Worm (Caenorhabditis elegans): Measurements from ENCODE around the gene arrd-1.
"Not testable (repeated sequence)": the region's sequence is repeated elsewhere in the genome, so short reads cannot be mapped to it uniquely, and the experiment has no call there.

The arrd-1 gene

ce11 chrII:587533-587932, 39.8 kb upstream of the arrd-1 start, which contains the start of gene fbxb-34:
Gene fbxb-34 (plus strand): TSS chrII:587833.
- TF ChIP-seq nhr-80 (tag; optimal IDR thresholded peaks at IDR 0.05), result no peak
- no peak for TF ChIP-seq hmg-20 (GFP tag; IDR thresholded peaks at IDR 0.05)
- TF ChIP-seq cebp-1 (GFP tag; IDR thresholded peaks at IDR 0.05), result no peak
- TF ChIP-seq cebp-1 (tag; optimal IDR thresholded peaks at IDR 0.05), result no peak
- no peak for TF ChIP-seq hlh-12 (tag; optimal IDR thresholded peaks at IDR 0.05)
- TF ChIP-seq him-1 (tag; optimal IDR thresholded peaks at IDR 0.05), result no peak
- TF ChIP-seq ceh-91 (GFP tag; IDR thresholded peaks at IDR 0.05), result no peak
- TF ChIP-seq pbrm-1 (GFP tag; IDR thresholded peaks at IDR 0.05), result no peak
- no peak for TF ChIP-seq ZK185.1 (tag; optimal IDR thresholded peaks at IDR 0.05; ENCODE audit: poor library complexity, severe bottlenecking)

- TF ChIP-seq ceh-100 (GFP tag; IDR thresholded peaks at IDR 0.05), result no peak
- TF ChIP-seq B0019.2 (GFP tag; conservative IDR thresholded peaks at IDR 0.05), result no peak
- no peak for TF ChIP-seq rpc-1 (optimal IDR thresholded peaks at IDR 0.05)
- no peak for TF ChIP-seq rpc-1 (tag; optimal IDR thresholded peaks at IDR 0.05)
Measured at ce11 chrII:591110-591509, 36.2 kb upstream of the arrd-1 start, which contains the start of gene W08F4.10. Gene W08F4.10 (minus strand): TSS chrII:591210.

DNA sequence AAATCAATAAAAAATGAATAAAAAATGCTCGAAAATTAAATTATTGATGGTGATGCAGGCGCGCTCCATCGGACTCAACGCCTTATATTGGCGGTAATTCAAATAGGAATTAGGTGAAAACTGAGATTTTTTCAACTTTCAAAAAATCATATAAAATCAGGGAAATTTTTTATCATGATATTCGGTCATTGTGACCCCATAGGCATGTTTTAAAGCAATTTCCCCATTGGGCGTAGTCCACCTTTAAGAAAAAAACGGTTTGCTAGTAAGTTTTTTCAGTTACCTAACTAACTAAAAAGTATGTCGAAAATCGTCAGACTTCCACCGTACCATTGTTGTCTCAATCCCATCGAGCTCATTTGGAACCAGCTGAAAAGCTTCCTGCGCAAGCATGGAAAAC, 34.1 kb upstream of the arrd-1 start, which contains the start of gene W08F4.1:
Gene W08F4.1, plus strand, starts transcription at position 301 of the 400 bp plus-strand sequence.
- TF ChIP-seq K11D2.4 (GFP tag; IDR thresholded peaks at IDR 0.05); snpc-1.3 (tag; optimal IDR thresholded peaks at IDR 0.05; ENCODE audit: insufficient read depth); Y79H2A.3 (GFP tag; conservative IDR thresholded peaks at IDR 0.05): not testable (repeated sequence)

- no peak for TF ChIP-seq F22D6.2 (tag; optimal IDR thresholded peaks at IDR 0.05)
- no peak for TF ChIP-seq attf-3 (GFP tag; conservative IDR thresholded peaks at IDR 0.05)
- no peak for TF ChIP-seq aptf-3 (GFP tag; IDR thresholded peaks at IDR 0.05)
Measured at ce11 chrII:596702-597101, 30.6 kb upstream of the arrd-1 start.

- TF ChIP-seq ceh-40 (GFP tag; IDR thresholded peaks at IDR 0.05) (no peak), hmg-1.2 (GFP tag; IDR thresholded peaks at IDR 0.05) (peak; percentile 60; the same call in 1 of the 2 replicates)
Measured at ce11 chrII:601305-601704, 26.0 kb upstream of the arrd-1 start.

- TF ChIP-seq zim-3 (tag; optimal IDR thresholded peaks at IDR 0.05) (no peak), egrh-3 (GFP tag; IDR thresholded peaks at IDR 0.05) (no peak), mxl-1 (tag; optimal IDR thresholded peaks at IDR 0.05) (no peak), fkh-3 (tag; optimal IDR thresholded peaks at IDR 0.05) (no peak), let-526 (GFP tag; IDR thresholded peaks at IDR 0.05) (no peak), efl-1 (GFP tag; optimal IDR thresholded peaks at IDR 0.05) (no peak)
Measured at ce11 chrII:602020-602419, 25.3 kb upstream of the arrd-1 start, which contains the start of gene nhl-3. Gene nhl-3 (minus strand): TSS chrII:602120.

DNA sequence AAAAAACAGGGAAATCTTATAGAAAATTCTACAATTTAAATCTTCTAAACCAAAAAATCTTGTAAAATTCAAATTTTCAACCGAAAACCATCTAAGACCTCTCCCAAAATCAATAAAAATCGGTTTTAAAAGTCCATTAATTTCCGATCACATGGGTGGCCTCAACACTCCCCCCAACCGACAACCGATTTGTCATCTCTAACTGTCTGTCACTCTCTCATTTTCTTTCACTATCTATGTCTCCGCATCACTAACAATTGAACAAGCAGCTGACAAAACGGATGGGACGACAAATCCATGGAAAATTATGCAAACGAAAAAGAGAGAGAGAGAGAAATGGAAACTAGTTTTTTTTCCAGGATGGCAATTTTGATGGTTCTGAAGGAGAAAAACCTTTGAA, 24.3 kb upstream of the arrd-1 start:
- TF ChIP-seq snpc-4 (GFP tag; optimal IDR thresholded peaks at IDR 0.05) (no peak), snpc-4 (tag; optimal IDR thresholded peaks at IDR 0.05) (peak in 1 of 4 experiments; percentile 23), ztf-18 (tag; optimal IDR thresholded peaks at IDR 0.05) (no peak), F55B11.4 (tag; optimal IDR thresholded peaks at IDR 0.05; ENCODE audit: borderline replicate concordance, insufficient read depth) (no peak), C17E4.6 (GFP tag; IDR thresholded peaks at IDR 0.05) (no peak), dpff-1 (tag; optimal IDR thresholded peaks at IDR 0.05) (no peak), madf-10 (tag; optimal IDR thresholded peaks at IDR 0.05) (no peak), F33H1.4 (GFP tag; IDR thresholded peaks at IDR 0.05) (no peak), attf-5 (GFP tag; optimal IDR thresholded peaks at IDR 0.05) (peak; percentile 40), egrh-3 (GFP tag; IDR thresholded peaks at IDR 0.05) (no peak), F39B2.1 (GFP tag; IDR thresholded peaks at IDR 0.05) (no peak), hmg-1.2 (GFP tag; IDR thresholded peaks at IDR 0.05) (peak; percentile 61; the same call in 1 of the 2 replicates), ama-1 (optimal IDR thresholded peaks at IDR 0.05) (no peak), ama-1 (GFP tag; optimal IDR thresholded peaks at IDR 0.05) (no peak), mxl-1 (tag; optimal IDR thresholded peaks at IDR 0.05) (no peak), chd-7 (tag; optimal IDR thresholded peaks at IDR 0.05) (no peak), F23B12.7 (tag; optimal IDR thresholded peaks at IDR 0.05; ENCODE audit: insufficient read depth) (no peak)
